Fruit fly (Drosophila melanogaster): Measurements from ENCODE around the gene Lectin-galC1.

The Lectin-galC1 gene

DNA sequence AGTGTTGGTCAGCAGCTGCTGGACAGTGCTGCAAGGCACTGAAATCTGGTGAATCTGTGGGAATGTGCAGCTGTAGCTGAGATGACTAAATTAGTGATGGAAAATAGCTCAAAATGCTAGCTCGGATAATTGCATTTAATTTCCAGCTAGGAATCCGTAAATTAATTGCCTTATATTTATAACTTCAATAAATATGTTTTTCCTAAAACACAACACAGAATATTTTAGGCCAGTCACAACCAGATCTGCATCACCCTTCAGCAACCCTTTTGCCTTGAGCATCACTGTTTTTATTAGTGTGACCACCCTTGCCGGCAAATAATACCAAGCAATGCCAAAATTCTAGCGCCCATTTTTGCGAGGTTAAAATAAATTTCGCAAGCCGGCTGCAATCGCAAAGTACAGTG, 27.5 kb downstream of the Lectin-galC1 start, which contains the start of gene Hs2st (continued):
- peak; percentile 83 for TF ChIP-seq NK7.1 (GFP tag; optimal IDR thresholded peaks at IDR 0.05)
- TF ChIP-seq CG17186 (GFP tag; optimal IDR thresholded peaks at IDR 0.05): peak; percentile 84
- peak; percentile 78 for TF ChIP-seq ATbp (GFP tag; optimal IDR thresholded peaks at IDR 0.05)
- TF ChIP-seq eyg (GFP tag; optimal IDR thresholded peaks at IDR 0.05): peak; percentile 84
- TF ChIP-seq CG8944 (GFP tag; optimal IDR thresholded peaks at IDR 0.05): peak; percentile 95
- TF ChIP-seq CG12071 (GFP tag; optimal IDR thresholded peaks at IDR 0.05): peak; percentile 47
- TF ChIP-seq mld (GFP tag; IDR thresholded peaks at IDR 0.05; ENCODE audit: partially characterized antibody): no peak
- peak; percentile 83 for TF ChIP-seq CG32767 (GFP tag; IDR thresholded peaks at IDR 0.05)
- TF ChIP-seq CG17328 (GFP tag; IDR thresholded peaks at IDR 0.05): peak; percentile 88
- TF ChIP-seq ftz-f1 (GFP tag; optimal IDR thresholded peaks at IDR 0.05): peak; percentile 88
- peak; percentile 68 for TF ChIP-seq gsb (GFP tag; IDR thresholded peaks at IDR 0.05)
- TF ChIP-seq bab2 (GFP tag; optimal IDR thresholded peaks at IDR 0.05): peak; percentile 96
- TF ChIP-seq bbx (GFP tag; IDR thresholded peaks at IDR 0.05; ENCODE audit: partially characterized antibody): no peak
- peak; percentile 51 for TF ChIP-seq CG7271 (tag; optimal IDR thresholded peaks at IDR 0.05)
- peak; percentile 82 for TF ChIP-seq CG5953 (GFP tag; IDR thresholded peaks at IDR 0.05)
- TF ChIP-seq CG2129 (GFP tag; IDR thresholded peaks at IDR 0.05; ENCODE audit: partially characterized antibody): no peak
- TF ChIP-seq CG17568 (GFP tag; optimal IDR thresholded peaks at IDR 0.05): no peak
- TF ChIP-seq tio (GFP tag; optimal IDR thresholded peaks at IDR 0.05): peak; percentile 87
- peak; percentile 72 for TF ChIP-seq CG31388 (GFP tag; optimal IDR thresholded peaks at IDR 0.05)
- 0 out of 3 replicates have a peak, but pooled peaks have one; percentile 53 for TF ChIP-seq Opbp (GFP tag; IDR thresholded peaks at IDR 0.05; ENCODE audit: partially characterized antibody)
- TF ChIP-seq twi (tag; optimal IDR thresholded peaks at IDR 0.05): peak; percentile 86
- peak; percentile 80 for TF ChIP-seq CG15073 (GFP tag; optimal IDR thresholded peaks at IDR 0.05)
- no peak; the same call in 1 of the 2 replicates for TF ChIP-seq ato (GFP tag; IDR thresholded peaks at IDR 0.05; ENCODE audit: partially characterized antibody)
- TF ChIP-seq HLHmδ (GFP tag; optimal IDR thresholded peaks at IDR 0.05): no peak
- peak; percentile 87 for TF ChIP-seq Oaz (GFP tag; IDR thresholded peaks at IDR 0.05)
- peak; percentile 91 for TF ChIP-seq CG18599 (GFP tag; optimal IDR thresholded peaks at IDR 0.05)
- TF ChIP-seq slou (GFP tag; optimal IDR thresholded peaks at IDR 0.05): peak; percentile 93
- TF ChIP-seq Hr3 (GFP tag; optimal IDR thresholded peaks at IDR 0.05): peak; percentile 97
- peak; percentile 81 for TF ChIP-seq stc (GFP tag; IDR thresholded peaks at IDR 0.05)
- TF ChIP-seq CG12744 (GFP tag; optimal IDR thresholded peaks at IDR 0.05): peak; percentile 92
- peak; percentile 88 for TF ChIP-seq p53 (GFP tag; optimal IDR thresholded peaks at IDR 0.05)
- peak; percentile 81 for TF ChIP-seq CG10979 (tag; optimal IDR thresholded peaks at IDR 0.05)
- TF ChIP-seq CG10274 (GFP tag; optimal IDR thresholded peaks at IDR 0.05): peak; percentile 66
- TF ChIP-seq Dek (tag; optimal IDR thresholded peaks at IDR 0.05): peak; percentile 83
- peak; percentile 91 for TF ChIP-seq slp2 (GFP tag; optimal IDR thresholded peaks at IDR 0.05)
- peak; percentile 91 for TF ChIP-seq CG10543 (GFP tag; optimal IDR thresholded peaks at IDR 0.05)
- peak; percentile 85 for TF ChIP-seq lbe (GFP tag; optimal IDR thresholded peaks at IDR 0.05)
- TF ChIP-seq NC2α (GFP tag; optimal IDR thresholded peaks at IDR 0.05): peak; percentile 58
- peak; percentile 65 for TF ChIP-seq salm (tag; optimal IDR thresholded peaks at IDR 0.05)
- TF ChIP-seq CG14441 (GFP tag; IDR thresholded peaks at IDR 0.05): peak; percentile 95
- TF ChIP-seq hbn (GFP tag; IDR thresholded peaks at IDR 0.05; ENCODE audit: partially characterized antibody): no peak
- peak; percentile 91 for TF ChIP-seq Ssrp (tag; optimal IDR thresholded peaks at IDR 0.05)
- peak; percentile 96 for TF ChIP-seq Dbx (GFP tag; IDR thresholded peaks at IDR 0.05)
- peak; percentile 89 for TF ChIP-seq CG10462 (GFP tag; optimal IDR thresholded peaks at IDR 0.05)
- peak; percentile 93 to 97 for TF ChIP-seq Pdp1 (GFP tag; optimal IDR thresholded peaks at IDR 0.05)
- peak; percentile 59; the same call in 1 of the 2 replicates for TF ChIP-seq CG1024 (GFP tag; IDR thresholded peaks at IDR 0.05)
- TF ChIP-seq CG6654 (GFP tag; optimal IDR thresholded peaks at IDR 0.05): peak; percentile 69
- no peak for TF ChIP-seq fru (optimal IDR thresholded peaks at IDR 0.05)
- peak; percentile 95 for TF ChIP-seq CG12659 (GFP tag; optimal IDR thresholded peaks at IDR 0.05)
- TF ChIP-seq HLH3B (GFP tag; IDR thresholded peaks at IDR 0.05): peak; percentile 86

All from whole organism, embryonic.